Worm (Caenorhabditis elegans): Measurements from ENCODE around the gene C25G4.3.

Gene C25G4.3

ce11 chrIV:12404137-12404536 lies 41.5 kb downstream of the C25G4.3 start, which contains the start of gene gex-3 (continued):
- TF ChIP-seq hmg-20 (GFP tag; IDR thresholded peaks at IDR 0.05) (no peak), sdz-38 (tag; optimal IDR thresholded peaks at IDR 0.05) (no peak), mel-28 (tag; optimal IDR thresholded peaks at IDR 0.05; ENCODE audit: borderline replicate concordance) (no peak), C17E4.6 (GFP tag; IDR thresholded peaks at IDR 0.05) (0 out of 2 replicates have a peak, but pooled peaks have one; percentile 32), egrh-3 (GFP tag; IDR thresholded peaks at IDR 0.05) (no peak; the same call in 1 of the 2 replicates), attf-6 (GFP tag; IDR thresholded peaks at IDR 0.05) (no peak), sea-2 (GFP tag; IDR thresholded peaks at IDR 0.05) (no peak), hlh-12 (tag; optimal IDR thresholded peaks at IDR 0.05) (no peak), madf-10 (tag; optimal IDR thresholded peaks at IDR 0.05) (peak; percentile 12)

- TF ChIP-seq F10E7.11 (tag; optimal IDR thresholded peaks at IDR 0.05) (no peak), attf-6 (GFP tag; IDR thresholded peaks at IDR 0.05) (no peak), ets-4 (GFP tag; optimal IDR thresholded peaks at IDR 0.05) (no peak), mel-28 (tag; optimal IDR thresholded peaks at IDR 0.05; ENCODE audit: borderline replicate concordance) (no peak), bed-2 (GFP tag; IDR thresholded peaks at IDR 0.05) (no peak), tbp1 (GFP tag; optimal IDR thresholded peaks at IDR 0.05) (no peak), lin-40 (tag; optimal IDR thresholded peaks at IDR 0.05) (no peak), madf-8 (GFP tag; conservative IDR thresholded peaks at IDR 0.05) (no peak), ztf-22 (GFP tag; optimal IDR thresholded peaks at IDR 0.05) (no peak), hrde-1 (tag; optimal IDR thresholded peaks at IDR 0.05; ENCODE audit: borderline replicate concordance) (no peak), egl-18 (GFP tag; IDR thresholded peaks at IDR 0.05) (no peak), rcor-1 (GFP tag; IDR thresholded peaks at IDR 0.05) (no peak), unc-62 (GFP tag; optimal IDR thresholded peaks at IDR 0.05) (no peak), chd-7 (tag; optimal IDR thresholded peaks at IDR 0.05) (no peak), nfyb-1 (GFP tag; IDR thresholded peaks at IDR 0.05) (no peak), him-1 (tag; optimal IDR thresholded peaks at IDR 0.05) (no peak), F22D6.2 (tag; optimal IDR thresholded peaks at IDR 0.05) (no peak), madf-10 (tag; optimal IDR thresholded peaks at IDR 0.05) (no peak), snpc-4 (GFP tag; optimal IDR thresholded peaks at IDR 0.05) (no peak), snpc-4 (tag; optimal IDR thresholded peaks at IDR 0.05) (no peak)
Observed at ce11 chrIV:12403440-12403839, 42.2 kb downstream of the C25G4.3 start.

ce11 chrIV:12399983-12400382 lies 45.7 kb downstream of the C25G4.3 start:
- TF ChIP-seq mes-4 (tag; optimal IDR thresholded peaks at IDR 0.05) (no peak), him-1 (tag; optimal IDR thresholded peaks at IDR 0.05) (no peak), hlh-26 (GFP tag; conservative IDR thresholded peaks at IDR 0.05) (no peak), ztf-3 (GFP tag; optimal IDR thresholded peaks at IDR 0.05) (no peak), unc-62 (GFP tag; optimal IDR thresholded peaks at IDR 0.05) (peak; percentile 69), ceh-58 (GFP tag; IDR thresholded peaks at IDR 0.05) (no peak), nhr-80 (tag; optimal IDR thresholded peaks at IDR 0.05) (peak; percentile 93), Y53G8AR.9 (GFP tag; conservative IDR thresholded peaks at IDR 0.05) (no peak), nhr-27 (tag; optimal IDR thresholded peaks at IDR 0.05) (no peak), ZK185.1 (tag; optimal IDR thresholded peaks at IDR 0.05; ENCODE audit: poor library complexity, severe bottlenecking) (no peak), dox-1 (GFP tag; IDR thresholded peaks at IDR 0.05) (peak; percentile 47; the same call in 1 of the 2 replicates), lin-40 (tag; optimal IDR thresholded peaks at IDR 0.05) (peak; percentile 19), atf-7 (tag; optimal IDR thresholded peaks at IDR 0.05) (peak; percentile 19), lsl-1 (GFP tag; optimal IDR thresholded peaks at IDR 0.05) (no peak), ceh-79 (tag; optimal IDR thresholded peaks at IDR 0.05) (no peak), K12H6.12 (tag; optimal IDR thresholded peaks at IDR 0.05) (no peak), lin-54 (GFP tag; optimal IDR thresholded peaks at IDR 0.05) (peak; percentile 10), sptf-2 (GFP tag; optimal IDR thresholded peaks at IDR 0.05) (no peak), dpl-1 (GFP tag; optimal IDR thresholded peaks at IDR 0.05) (no peak)

All from whole organism, young adult.